Fruit fly (Drosophila melanogaster) whole organism, embryonic: Measurements from ENCODE around the gene soti.
A peak's percentile ranks its signal among the peaks of the same experiment; 100 is the strongest.

Experiments
- ATbp ChIP-seq: fragments of 200-800 bp; sonication (Bioruptor generic); optimal IDR thresholded peaks from 2 replicates; lab custom pipeline; 2017; ENCODE audit warnings: missing biosample characterization, mild to moderate bottlenecking, missing genetic modification characterization, missing genetic modification reagents
- Abd-B ChIP-seq: fragments of 200-800 bp; sonication (Bioruptor generic); optimal IDR thresholded peaks from 2 replicates; lab custom pipeline; 2018; ENCODE audit warnings: missing biosample characterization, mild to moderate bottlenecking, missing genetic modification characterization, moderate library complexity
- Bteb2 ChIP-seq: fragments of 200-800 bp; sonication (Bioruptor generic); optimal IDR thresholded peaks from 2 replicates; lab custom pipeline; 2016; ENCODE audit warnings: missing biosample characterization, missing genetic modification characterization
- CG10321 ChIP-seq: fragments of 200-800 bp; sonication (Bioruptor generic); IDR thresholded peaks from 2 replicates; pipeline ENCODE4 v1.3.6; 2022; ENCODE audit warnings: missing biosample characterization, missing genetic modification characterization
- CG10543 ChIP-seq: fragments of 200-800 bp; sonication (Bioruptor generic); optimal IDR thresholded peaks from 3 replicates; lab custom pipeline; 2017; ENCODE audit warnings: missing biosample characterization, mild to moderate bottlenecking, missing genetic modification characterization, moderate library complexity
- CG11723 ChIP-seq: fragments of 200-800 bp; sonication (Bioruptor generic); optimal IDR thresholded peaks from 2 replicates; lab custom pipeline; 2017; ENCODE audit warnings: missing biosample characterization, mild to moderate bottlenecking, missing genetic modification characterization
- CG13424 ChIP-seq: fragments of 200-800 bp; sonication (Bioruptor generic); optimal IDR thresholded peaks from 2 replicates; lab custom pipeline; 2019; ENCODE audit warnings: missing biosample characterization, mild to moderate bottlenecking, missing genetic modification characterization, moderate library complexity
- CG14667 ChIP-seq: fragments of 200-800 bp; sonication (Bioruptor generic); IDR thresholded peaks from 2 replicates; pipeline ENCODE4 v1.3.6; 2022; ENCODE audit warnings: missing biosample characterization, missing genetic modification characterization
- CG15011 ChIP-seq: fragments of 200-800 bp; sonication (Bioruptor generic); optimal IDR thresholded peaks from 3 replicates; lab custom pipeline; 2018; ENCODE audit warnings: missing biosample characterization, mild to moderate bottlenecking, missing genetic modification characterization
- CG16813 ChIP-seq: fragments of 200-800 bp; sonication (Bioruptor generic); IDR thresholded peaks from 3 replicates; pipeline ENCODE4 v1.3.6; 2022; ENCODE audit warnings: missing biosample characterization, missing genetic modification characterization; ENCODE audit not compliant: partially characterized antibody
- CG2120 ChIP-seq: fragments of 200-800 bp; sonication (Bioruptor generic); optimal IDR thresholded peaks from 3 replicates; lab custom pipeline; 2016; ENCODE audit warnings: missing biosample characterization, missing genetic modification characterization
- CG2875 ChIP-seq: fragments of 200-800 bp; sonication (Bioruptor generic); optimal IDR thresholded peaks from 2 replicates; lab custom pipeline; 2017; ENCODE audit warnings: missing biosample characterization, mild to moderate bottlenecking, missing genetic modification characterization, missing genetic modification reagents
- CG3163 ChIP-seq: fragments of 200-800 bp; sonication (Bioruptor generic); optimal IDR thresholded peaks from 3 replicates; lab custom pipeline; 2016; ENCODE audit warnings: missing biosample characterization, missing genetic modification characterization
- CG34224 ChIP-seq: fragments of 200-800 bp; sonication (Bioruptor generic); IDR thresholded peaks from 3 replicates; pipeline ENCODE4 v1.3.6; 2022; ENCODE audit warnings: missing biosample characterization, missing genetic modification characterization; ENCODE audit not compliant: partially characterized antibody
- CG34422 ChIP-seq: fragments of 200-800 bp; sonication (Bioruptor generic); IDR thresholded peaks from 3 replicates; pipeline ENCODE4 v1.3.6; 2022; ENCODE audit warnings: missing biosample characterization, missing genetic modification characterization
- CG3838 ChIP-seq: fragments of 200-800 bp; sonication (Bioruptor generic); optimal IDR thresholded peaks from 3 replicates; lab custom pipeline; 2016; ENCODE audit warnings: missing biosample characterization, missing genetic modification characterization
- CG6654 ChIP-seq: fragments of 200-800 bp; sonication (Bioruptor generic); optimal IDR thresholded peaks from 2 replicates; lab custom pipeline; 2017; ENCODE audit warnings: missing biosample characterization, mild to moderate bottlenecking, missing genetic modification characterization
- CG6765 ChIP-seq: fragments of 200-800 bp; sonication (Bioruptor generic); optimal IDR thresholded peaks from 3 replicates; lab custom pipeline; 2017; ENCODE audit warnings: missing biosample characterization, mild to moderate bottlenecking, missing genetic modification characterization
- CG9932 ChIP-seq: fragments of 200-800 bp; sonication (Bioruptor generic); IDR thresholded peaks from 2 replicates; pipeline ENCODE4 v1.3.6; 2022; ENCODE audit warnings: missing biosample characterization, missing genetic modification characterization
- Deaf1 ChIP-seq: fragments of 200-800 bp; optimal IDR thresholded peaks from 3 replicates; lab custom pipeline; 2019; ENCODE audit warnings: missing biosample characterization, mild to moderate bottlenecking, missing genetic modification characterization, moderate library complexity
- Fer1 ChIP-seq: fragments of 200-800 bp; sonication (Bioruptor generic); optimal IDR thresholded peaks from 2 replicates; lab custom pipeline; 2017; ENCODE audit warnings: missing biosample characterization, mild to moderate bottlenecking, missing genetic modification characterization
- Fer3 ChIP-seq: fragments of 200-800 bp; sonication (Bioruptor generic); optimal IDR thresholded peaks from 2 replicates; lab custom pipeline; 2018; ENCODE audit warnings: missing biosample characterization, mild to moderate bottlenecking, missing genetic modification characterization, moderate library complexity
- HLHmδ ChIP-seq: fragments of 200-800 bp; sonication (Bioruptor generic); optimal IDR thresholded peaks from 2 replicates; lab custom pipeline; 2018; ENCODE audit warnings: missing biosample characterization, mild to moderate bottlenecking, missing genetic modification characterization, moderate library complexity
- Lhr ChIP-seq: fragments of 200-800 bp; sonication (Bioruptor generic); optimal IDR thresholded peaks from 3 replicates; lab custom pipeline; 2017; ENCODE audit warnings: mild to moderate bottlenecking, missing biosample characterization, missing genetic modification reagents, missing genetic modification characterization
- Lim3 ChIP-seq: fragments of 200-800 bp; sonication (Bioruptor generic); IDR thresholded peaks from 2 replicates; pipeline ENCODE4 v1.3.6; 2022; ENCODE audit warnings: missing biosample characterization, missing genetic modification characterization
- Spps ChIP-seq: fragments of 200-800 bp; sonication (Bioruptor generic); optimal IDR thresholded peaks from 2 replicates; lab custom pipeline; 2018; ENCODE audit warnings: missing biosample characterization, mild to moderate bottlenecking, missing genetic modification characterization
- YL-1 ChIP-seq: fragments of 200-800 bp; sonication (Bioruptor generic); optimal IDR thresholded peaks from 3 replicates; lab custom pipeline; 2017; ENCODE audit warnings: missing biosample characterization, mild to moderate bottlenecking, missing genetic modification characterization
- ac ChIP-seq: fragments of 200-800 bp; sonication (Bioruptor generic); optimal IDR thresholded peaks from 3 replicates; lab custom pipeline; 2017; ENCODE audit warnings: missing biosample characterization, mild to moderate bottlenecking, missing genetic modification characterization
- bigmax ChIP-seq: fragments of 200-800 bp; sonication (Bioruptor generic); optimal IDR thresholded peaks from 2 replicates; lab custom pipeline; 2018; ENCODE audit warnings: missing biosample characterization, mild to moderate bottlenecking, missing genetic modification characterization
- btn ChIP-seq: fragments of 200-800 bp; sonication (Bioruptor generic); optimal IDR thresholded peaks from 2 replicates; lab custom pipeline; 2016; ENCODE audit warnings: missing biosample characterization, missing genetic modification characterization
- dan ChIP-seq: fragments of 200-800 bp; sonication (Bioruptor generic); IDR thresholded peaks from 2 replicates; pipeline ENCODE4 v1.3.6; 2022; ENCODE audit warnings: missing biosample characterization, missing genetic modification characterization
- dmrt99B ChIP-seq: fragments of 200-800 bp; sonication (Bioruptor generic); optimal IDR thresholded peaks from 2 replicates; lab custom pipeline; 2018; ENCODE audit warnings: missing biosample characterization, mild to moderate bottlenecking, missing genetic modification characterization, moderate library complexity
- emc ChIP-seq: fragments of 200-800 bp; sonication (Bioruptor generic); optimal IDR thresholded peaks from 2 replicates; lab custom pipeline; 2016; ENCODE audit warnings: missing biosample characterization, missing genetic modification characterization
- ems ChIP-seq: fragments of 200-800 bp; sonication (Bioruptor generic); optimal IDR thresholded peaks from 3 replicates; lab custom pipeline; 2016; ENCODE audit warnings: missing biosample characterization, missing genetic modification characterization
- gem ChIP-seq: fragments of 200-800 bp; sonication (Bioruptor generic); optimal IDR thresholded peaks from 2 replicates; lab custom pipeline; 2019; ENCODE audit warnings: missing biosample characterization, mild to moderate bottlenecking, missing genetic modification characterization, moderate library complexity
- grn ChIP-seq: fragments of 200-800 bp; sonication (Bioruptor generic); optimal IDR thresholded peaks from 3 replicates; lab custom pipeline; 2017; ENCODE audit warnings: missing biosample characterization, missing genetic modification characterization
- gro ChIP-seq: fragments of 200-800 bp; sonication (Bioruptor generic); optimal IDR thresholded peaks from 2 replicates; lab custom pipeline; 2016; ENCODE audit warnings: missing biosample characterization, missing genetic modification characterization
- gsb-n ChIP-seq: fragments of 200-800 bp; sonication (Bioruptor generic); optimal IDR thresholded peaks from 3 replicates; lab custom pipeline; 2018; ENCODE audit warnings: missing biosample characterization, mild to moderate bottlenecking, missing genetic modification characterization
- hkb ChIP-seq, 2 experiments: fragments of 200-800 bp in 1 of 2; fragments of >200 bp in 1 of 2; sonication (Bioruptor generic) in 1 of 2; IDR thresholded peaks in 1 of 2; optimal IDR thresholded peaks in 1 of 2; 2 replicates each; pipeline versions ENCODE4 v1.3.6 to Lab custom; 2017 to 2022; ENCODE audit warnings: missing biosample characterization in 1 of 2, missing genetic modification characterization in 1 of 2
- jing ChIP-seq: fragments of 200-800 bp; sonication (Bioruptor generic); optimal IDR thresholded peaks from 2 replicates; lab custom pipeline; 2018; ENCODE audit warnings: missing biosample characterization, mild to moderate bottlenecking, missing genetic modification characterization
- jumu ChIP-seq: fragments of 200-800 bp; sonication (Bioruptor generic); optimal IDR thresholded peaks from 3 replicates; lab custom pipeline; 2016; ENCODE audit warnings: missing biosample characterization, missing genetic modification characterization
- kay ChIP-seq: fragments of 200-800 bp; sonication (Bioruptor generic); optimal IDR thresholded peaks from 2 replicates; lab custom pipeline; 2016; ENCODE audit warnings: missing biosample characterization, missing genetic modification characterization
- ken ChIP-seq: fragments of 200-800 bp; sonication (Bioruptor generic); IDR thresholded peaks from 3 replicates; pipeline ENCODE4 v1.3.6; 2022; ENCODE audit warnings: missing biosample characterization, missing genetic modification characterization
- lola ChIP-seq, 3 experiments: fragments of >200 bp in 2 of 3; fragments of 200-800 bp in 1 of 3; sonication (Bioruptor generic) in 1 of 3; optimal IDR thresholded peaks; 2 replicates each; lab custom pipeline; 2017 to 2019; ENCODE audit warnings: missing biosample characterization in 3 of 3, missing genetic modification characterization in 3 of 3, mild to moderate bottlenecking in 1 of 3, moderate library complexity in 1 of 3
- rib ChIP-seq: fragments of 200-800 bp; sonication (Bioruptor generic); IDR thresholded peaks from 2 replicates; pipeline ENCODE4 v1.3.6; 2022; ENCODE audit warnings: missing biosample characterization, missing genetic modification characterization
- slou ChIP-seq: fragments of 200-800 bp; sonication (Bioruptor generic); optimal IDR thresholded peaks from 3 replicates; lab custom pipeline; 2016; ENCODE audit warnings: missing biosample characterization, missing genetic modification characterization
- sqz ChIP-seq: fragments of 200-800 bp; sonication (Bioruptor generic); optimal IDR thresholded peaks from 3 replicates; lab custom pipeline; 2018; ENCODE audit warnings: missing biosample characterization, mild to moderate bottlenecking, missing genetic modification characterization
- twi ChIP-seq: fragments of 200-800 bp; optimal IDR thresholded peaks from 2 replicates; lab custom pipeline; 2019; ENCODE audit warnings: missing biosample characterization, mild to moderate bottlenecking, missing genetic modification characterization, moderate library complexity
- wdn ChIP-seq: fragments of 200-800 bp; sonication (Bioruptor generic); IDR thresholded peaks from 2 replicates; pipeline ENCODE4 v1.3.6; 2022; ENCODE audit warnings: missing biosample characterization, missing genetic modification characterization
- zen2 ChIP-seq: fragments of 200-800 bp; sonication (Bioruptor generic); IDR thresholded peaks from 3 replicates; pipeline ENCODE4 v1.3.6; 2022; ENCODE audit warnings: missing biosample characterization, missing genetic modification characterization; ENCODE audit not compliant: partially characterized antibody

Gene soti

DNA sequence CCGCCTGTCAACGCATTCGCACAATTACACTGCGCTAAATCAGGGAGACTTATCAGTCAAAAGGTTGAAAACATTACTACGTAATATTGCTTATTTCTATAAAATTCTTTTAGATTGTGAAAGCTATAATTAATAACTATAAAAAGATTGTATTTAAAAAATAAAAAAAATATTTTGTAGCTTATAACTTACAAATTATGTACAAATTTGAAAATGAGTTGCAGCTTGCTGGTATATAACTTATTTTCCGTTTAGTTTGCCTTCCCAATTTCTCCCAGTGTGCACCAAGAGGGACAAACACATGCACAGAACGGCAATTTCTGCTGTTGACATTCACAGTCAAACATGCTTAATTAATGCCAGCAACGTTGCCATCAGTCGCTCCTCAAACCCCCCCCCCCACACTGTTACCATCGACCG lies 27.8 kb downstream of the soti start (continued):
- TF ChIP-seq grn (no peak), ATbp (GFP tag; lab: Kevin White, UChicago) (peak; percentile 75), CG34422 (GFP tag; lab: Robert Waterston, UW) (0 out of 3 replicates have a peak, but pooled peaks have one; percentile 21), jing (GFP tag; lab: Kevin White, UChicago) (peak; percentile 0), CG2120 (GFP tag; lab: Kevin White, UChicago) (peak; percentile 39), Abd-B (GFP tag; lab: Kevin White, UChicago) (peak; percentile 49), CG13424 (peak; percentile 71), Bteb2 (GFP tag; lab: Kevin White, UChicago) (no peak), btn (GFP tag; lab: Kevin White, UChicago) (no peak), CG34224 (no peak), CG10543 (peak; percentile 56), YL-1 (no peak), Lim3 (GFP tag; lab: Robert Waterston, UW) (no peak), emc (no peak), jumu (GFP tag; lab: Kevin White, UChicago) (no peak), CG3838 (GFP tag; lab: Kevin White, UChicago) (no peak), CG6765 (peak; percentile 71), lola (GFP tag; optimal IDR thresholded peaks at IDR 0.05; lab: Kevin White, UChicago) (peak in 1 of 3 experiments; percentile 48), slou (no peak), bigmax (GFP tag; lab: Kevin White, UChicago) (no peak), wdn (no peak), gsb-n (peak; percentile 64), CG15011 (peak; percentile 69), CG14667 (GFP tag; lab: Robert Waterston, UW) (0 out of 2 replicates have a peak, but pooled peaks have one; percentile 25), CG16813 (GFP tag; lab: Robert Waterston, UW) (no peak), ken (0 out of 3 replicates have a peak, but pooled peaks have one; percentile 6), gem (tag; lab: Kevin White, UChicago) (peak; percentile 86), CG9932 (GFP tag; lab: Robert Waterston, UW) (0 out of 2 replicates have a peak, but pooled peaks have one; percentile 21), ems (GFP tag; lab: Kevin White, UChicago) (no peak), zen2 (GFP tag; lab: Robert Waterston, UW) (no peak), rib (GFP tag; lab: Robert Waterston, UW) (0 out of 2 replicates have a peak, but pooled peaks have one; percentile 35), CG10321 (no peak), CG3163 (GFP tag; lab: Kevin White, UChicago) (no peak), ac (GFP tag; lab: Kevin White, UChicago) (no peak), Fer1 (GFP tag; lab: Kevin White, UChicago) (peak; percentile 89), dmrt99B (peak; percentile 89), kay (GFP tag; lab: Kevin White, UChicago) (no peak), gro (GFP tag; lab: Kevin White, UChicago) (no peak), CG2875 (GFP tag; lab: Kevin White, UChicago) (peak; percentile 25), hkb (optimal IDR thresholded peaks at IDR 0.05; lab: Kevin White, UChicago) (no peak), hkb (GFP tag; IDR thresholded peaks at IDR 0.05; lab: Robert Waterston, UW) (peak; percentile 77), twi (tag; lab: Kevin White, UChicago) (peak; percentile 21), Lhr (no peak), dan (no peak), sqz (peak; percentile 62), Spps (tag; lab: Kevin White, UChicago) (peak; percentile 48), Fer3 (tag; lab: Kevin White, UChicago) (peak; percentile 70), HLHmδ (GFP tag; lab: Kevin White, UChicago) (no peak), CG11723 (no peak), CG6654 (GFP tag; lab: Kevin White, UChicago) (peak; percentile 33), Deaf1 (peak; percentile 40)
